Worm (Caenorhabditis elegans) whole organism, late embryonic: ENCODE results near the gene B0244.17.

Experiments
- T23F11.4 ChIP-seq: fragments of 200-800 bp; sonication (Bioruptor generic); optimal IDR thresholded peaks from 2 replicates; lab custom pipeline; 2018; ENCODE audit warnings: mild to moderate bottlenecking, missing genetic modification characterization, missing compliant biosample characterization
- ama-1 ChIP-seq: fragments of 150-350 bp; optimal IDR thresholded peaks from 2 replicates; lab custom pipeline; 2014
- elt-2 ChIP-seq: sonication (generic microtip); optimal IDR thresholded peaks from 2 replicates; lab custom pipeline; 2016; ENCODE audit warnings: missing genetic modification reagents, missing genetic modification characterization, missing compliant biosample characterization
- fkh-10 ChIP-seq: fragments of 150-350 bp; optimal IDR thresholded peaks from 2 replicates; lab custom pipeline; 2014; ENCODE audit warnings: missing biosample characterization, missing genetic modification reagents, missing genetic modification characterization
- hlh-6 ChIP-seq: sonication (generic microtip); optimal IDR thresholded peaks from 2 replicates; lab custom pipeline; 2016; ENCODE audit warnings: missing genotype, missing genetic modification characterization, missing compliant biosample characterization
- pqm-1 ChIP-seq: sonication (generic microtip); optimal IDR thresholded peaks from 2 replicates; lab custom pipeline; 2016; ENCODE audit warnings: missing genetic modification characterization, missing compliant biosample characterization
- sox-4 ChIP-seq: sonication (generic microtip); optimal IDR thresholded peaks from 2 replicates; lab custom pipeline; 2017; ENCODE audit warnings: mild to moderate bottlenecking, missing genetic modification characterization, inconsistent platforms, missing compliant biosample characterization
- tbx-7 ChIP-seq: sonication (generic microtip); optimal IDR thresholded peaks from 2 replicates; lab custom pipeline; 2016; ENCODE audit warnings: missing genotype, missing genetic modification characterization, missing compliant biosample characterization
- unc-3 ChIP-seq, 2 experiments: fragments of 200-800 bp in 1 of 2; sonication (Bioruptor generic) in 1 of 2; sonication (generic microtip) in 1 of 2; conservative IDR thresholded peaks in 1 of 2; optimal IDR thresholded peaks in 1 of 2; 2 replicates each; pipeline versions ENCODE4 v1.3.6 to Lab custom; 2016 to 2022; ENCODE audit warnings: missing compliant biosample characterization in 2 of 2, missing genetic modification characterization in 2 of 2, missing genetic modification reagents in 1 of 2
- unc-86 ChIP-seq: sonication (generic microtip); optimal IDR thresholded peaks from 2 replicates; lab custom pipeline; 2016; ENCODE audit warnings: missing genetic modification characterization, missing compliant biosample characterization
- ztf-16 ChIP-seq: sonication (generic microtip); optimal IDR thresholded peaks from 2 replicates; lab custom pipeline; 2017; ENCODE audit warnings: missing genetic modification characterization, missing compliant biosample characterization

ce11 chrIII:5730041-5730440 is 3.0 kb upstream of the B0244.17 start:
- TF ChIP-seq T23F11.4: no peak
- no peak for TF ChIP-seq ama-1 (lab: Kevin White, UChicago)
- TF ChIP-seq tbx-7 (tag; lab: Kevin White, UChicago): no peak
- TF ChIP-seq hlh-6 (tag; lab: Kevin White, UChicago): no peak
- TF ChIP-seq unc-86 (tag; lab: Kevin White, UChicago): no peak
- TF ChIP-seq fkh-10: no peak
- TF ChIP-seq unc-3 (GFP tag; conservative IDR thresholded peaks at IDR 0.05; lab: Robert Waterston, UW): no peak
- no peak for TF ChIP-seq unc-3 (tag; optimal IDR thresholded peaks at IDR 0.05; lab: Kevin White, UChicago)
- TF ChIP-seq ztf-16: no peak
- no peak for TF ChIP-seq sox-4 (tag; lab: Kevin White, UChicago)
- TF ChIP-seq elt-2 (tag; lab: Kevin White, UChicago): no peak
- no peak for TF ChIP-seq pqm-1 (tag; lab: Kevin White, UChicago)
